Fruit fly (Drosophila melanogaster) whole organism, prepupa: ENCODE data around the gene CG15153.

Source experiments
- CG11294 ChIP-seq: fragments of 200-800 bp; sonication (Bioruptor generic); IDR thresholded peaks from 2 replicates; pipeline ENCODE4 v1.3.6; 2022; ENCODE audit warnings: missing biosample characterization, missing genetic modification characterization
- CG1621 ChIP-seq: fragments of 200-800 bp; sonication (Bioruptor generic); optimal IDR thresholded peaks from 3 replicates; lab custom pipeline; 2018; ENCODE audit warnings: missing biosample characterization, mild to moderate bottlenecking, missing genetic modification characterization
- CG16779 ChIP-seq: fragments of 200-800 bp; sonication (Bioruptor generic); optimal IDR thresholded peaks from 3 replicates; lab custom pipeline; 2017; ENCODE audit warnings: missing biosample characterization, mild to moderate bottlenecking, missing genetic modification characterization
- CG32006 ChIP-seq: fragments of 200-800 bp; sonication (Bioruptor generic); optimal IDR thresholded peaks from 3 replicates; lab custom pipeline; 2017; ENCODE audit warnings: missing biosample characterization, mild to moderate bottlenecking, missing genetic modification characterization
- CG34406 ChIP-seq: fragments of 200-800 bp; sonication (Bioruptor generic); optimal IDR thresholded peaks from 3 replicates; lab custom pipeline; 2016; ENCODE audit warnings: missing biosample characterization, missing genetic modification characterization
- CG3919 ChIP-seq: fragments of 200-800 bp; sonication (Bioruptor generic); optimal IDR thresholded peaks from 3 replicates; lab custom pipeline; 2016; ENCODE audit warnings: missing biosample characterization, missing genetic modification characterization
- CG6792 ChIP-seq: fragments of 200-800 bp; sonication (Bioruptor generic); optimal IDR thresholded peaks from 3 replicates; lab custom pipeline; 2016; ENCODE audit warnings: missing biosample characterization, missing genetic modification characterization
- CG6808 ChIP-seq: fragments of 200-800 bp; sonication (Bioruptor generic); optimal IDR thresholded peaks from 3 replicates; lab custom pipeline; 2017; ENCODE audit warnings: missing biosample characterization, missing genetic modification characterization, mild to moderate bottlenecking, moderate library complexity, missing genetic modification reagents
- CG6854 ChIP-seq: fragments of 200-800 bp; sonication (Bioruptor generic); optimal IDR thresholded peaks from 2 replicates; lab custom pipeline; 2017; ENCODE audit warnings: missing biosample characterization, mild to moderate bottlenecking, missing genetic modification characterization
- CG7368 ChIP-seq: fragments of 200-800 bp; sonication (Bioruptor generic); optimal IDR thresholded peaks from 3 replicates; lab custom pipeline; 2016; ENCODE audit warnings: missing biosample characterization, missing genetic modification characterization
- CG8119 ChIP-seq: fragments of 200-800 bp; sonication (Bioruptor generic); IDR thresholded peaks from 3 replicates; pipeline ENCODE4 v1.3.6; 2022; ENCODE audit warnings: missing biosample characterization, missing genetic modification characterization
- CG9139 ChIP-seq: fragments of 200-800 bp; sonication (Bioruptor generic); optimal IDR thresholded peaks from 3 replicates; lab custom pipeline; 2017; ENCODE audit warnings: missing biosample characterization, mild to moderate bottlenecking, missing genetic modification characterization
- Eip75B ChIP-seq: fragments of 200-800 bp; sonication (Bioruptor generic); optimal IDR thresholded peaks from 3 replicates; lab custom pipeline; 2016; ENCODE audit warnings: missing biosample characterization, missing genetic modification characterization
- Eip78C ChIP-seq: fragments of 200-800 bp; sonication (Bioruptor generic); peaks from one replicate; lab custom pipeline; 2016; ENCODE audit warnings: missing biosample characterization, missing genetic modification characterization
- Gug ChIP-seq: fragments of 200-800 bp; sonication (Bioruptor generic); IDR thresholded peaks from 2 replicates; pipeline ENCODE4 v1.3.6; 2022; ENCODE audit warnings: missing biosample characterization, missing genetic modification characterization
- Hr38 ChIP-seq: sonication (Bioruptor generic); optimal IDR thresholded peaks from 2 replicates; lab custom pipeline; 2016; ENCODE audit warnings: missing biosample characterization, missing genetic modification characterization
- Hr39 ChIP-seq: fragments of 200-800 bp; sonication (Bioruptor generic); optimal IDR thresholded peaks from 2 replicates; lab custom pipeline; 2016; ENCODE audit warnings: missing biosample characterization, missing genetic modification characterization
- Lpt ChIP-seq: fragments of 200-800 bp; sonication (Bioruptor generic); optimal IDR thresholded peaks from 3 replicates; lab custom pipeline; 2016; ENCODE audit warnings: missing biosample characterization, missing genetic modification characterization
- OdsH ChIP-seq: fragments of 200-800 bp; sonication (Bioruptor generic); optimal IDR thresholded peaks from 3 replicates; lab custom pipeline; 2016; ENCODE audit warnings: missing biosample characterization, missing genetic modification characterization
- achi ChIP-seq: fragments of 200-800 bp; sonication (Bioruptor generic); optimal IDR thresholded peaks from 3 replicates; lab custom pipeline; 2016; ENCODE audit warnings: missing biosample characterization, missing genetic modification characterization
- fkh ChIP-seq: fragments of 200-800 bp; sonication (Bioruptor generic); optimal IDR thresholded peaks from 3 replicates; lab custom pipeline; 2017; ENCODE audit warnings: missing biosample characterization, mild to moderate bottlenecking, missing genetic modification characterization, moderate library complexity
- lz ChIP-seq: fragments of 200-800 bp; sonication (Bioruptor generic); optimal IDR thresholded peaks from 3 replicates; lab custom pipeline; 2016; ENCODE audit warnings: missing biosample characterization, missing genetic modification characterization
- salr ChIP-seq, 2 experiments: fragments of 200-800 bp; sonication (Bioruptor generic); optimal IDR thresholded peaks; 3 replicates each; lab custom pipeline; 2016 to 2018; ENCODE audit warnings: missing biosample characterization in 2 of 2, missing genetic modification characterization in 2 of 2, mild to moderate bottlenecking in 1 of 2
- ss ChIP-seq, 2 experiments: fragments of 200-800 bp; sonication (Bioruptor generic); optimal IDR thresholded peaks; 2 replicates in 1 of 2; 3 replicates in 1 of 2; lab custom pipeline; 2017 to 2018; ENCODE audit warnings: mild to moderate bottlenecking in 2 of 2, missing biosample characterization in 2 of 2, missing genetic modification characterization in 2 of 2, moderate library complexity in 1 of 2
- svp ChIP-seq: fragments of 200-800 bp; sonication (Bioruptor generic); peaks from one replicate; lab custom pipeline; 2016; ENCODE audit warnings: missing biosample characterization, missing genetic modification characterization

The CG15153 gene

DNA sequence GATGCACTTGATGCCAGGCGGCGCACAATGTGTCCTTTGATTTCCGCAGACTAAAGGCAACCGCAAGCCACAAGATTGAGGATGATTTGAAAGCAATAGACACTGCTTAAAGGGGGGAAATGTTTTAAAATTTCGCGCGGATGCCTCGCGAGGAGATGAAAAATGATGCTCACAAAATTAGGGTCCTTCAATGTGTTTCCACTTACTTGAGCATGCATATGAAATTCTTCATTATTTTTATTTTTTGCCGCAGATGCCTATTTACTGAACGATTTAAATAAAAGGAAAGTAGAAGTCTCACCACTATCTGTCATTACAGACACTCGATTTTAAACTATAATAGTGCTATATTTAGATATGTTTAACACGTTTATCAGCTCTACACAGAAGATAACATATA, 4.2 kb upstream of the CG15153 start, which contains the start of gene Slc25A46b:
Gene Slc25A46b, plus strand, starts transcription at position 301 of the 400 bp plus-strand sequence.
- no peak for TF ChIP-seq CG8119 (GFP tag; lab: Robert Waterston, UW)

DNA sequence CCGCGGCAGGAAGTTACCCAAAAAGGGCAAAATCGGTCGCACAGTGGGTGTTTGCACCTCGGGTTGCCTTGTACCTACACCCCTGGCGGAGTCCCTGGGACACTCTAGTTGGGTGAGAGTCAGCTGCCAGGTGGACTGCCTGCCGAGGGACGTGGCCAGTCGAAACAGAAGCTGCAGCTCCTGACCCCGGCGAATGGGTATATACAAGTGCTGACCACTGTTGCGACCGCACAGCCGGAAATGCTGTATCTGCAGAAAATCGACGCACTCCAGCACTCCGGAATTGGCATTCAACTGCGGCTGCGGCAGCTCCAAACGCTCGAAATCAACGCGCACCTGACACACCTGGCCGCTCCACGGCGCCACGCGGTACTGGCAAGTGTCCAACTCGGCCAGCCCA, 351 bp downstream of the CG15153 start:
- TF ChIP-seq svp (no peak), Eip75B (GFP tag; lab: Kevin White, UChicago) (no peak), CG1621 (tag; lab: Kevin White, UChicago) (no peak), Gug (GFP tag; lab: Robert Waterston, UW) (no peak), achi (no peak), CG6792 (GFP tag; lab: Kevin White, UChicago) (no peak), Lpt (GFP tag; lab: Kevin White, UChicago) (no peak), CG6854 (GFP tag; lab: Kevin White, UChicago) (no peak), CG9139 (no peak)
- TF ChIP-seq, all 60 proteins: peak for 0

DNA sequence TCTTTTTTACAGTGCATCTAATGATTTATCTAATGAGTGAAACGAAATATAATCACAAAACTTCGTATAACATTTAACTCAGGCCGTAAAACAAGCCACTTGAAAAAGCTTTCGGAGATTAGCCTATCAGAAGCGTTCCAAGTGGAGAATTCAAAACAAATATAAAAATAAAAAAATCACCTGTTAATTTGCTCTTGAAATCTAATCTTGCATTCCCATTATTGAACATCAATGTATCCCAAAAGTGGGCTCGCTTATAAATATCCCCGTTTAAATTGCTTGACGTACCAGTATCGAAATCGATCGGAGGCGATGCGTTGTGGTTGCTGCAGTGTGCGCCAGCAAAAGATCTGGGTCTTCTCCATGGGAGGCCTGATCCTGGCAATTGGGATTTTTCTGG, 8.1 kb downstream of the CG15153 start, which contains the start of gene CG31741:
Gene CG31741, plus strand, starts transcription at position 301 of the 400 bp plus-strand sequence.
- TF ChIP-seq Lpt (GFP tag; lab: Kevin White, UChicago) (no peak), CG16779 (tag; lab: Kevin White, UChicago) (no peak), lz (GFP tag; lab: Kevin White, UChicago) (no peak)
- TF ChIP-seq, all 60 proteins: peak for 0

DNA sequence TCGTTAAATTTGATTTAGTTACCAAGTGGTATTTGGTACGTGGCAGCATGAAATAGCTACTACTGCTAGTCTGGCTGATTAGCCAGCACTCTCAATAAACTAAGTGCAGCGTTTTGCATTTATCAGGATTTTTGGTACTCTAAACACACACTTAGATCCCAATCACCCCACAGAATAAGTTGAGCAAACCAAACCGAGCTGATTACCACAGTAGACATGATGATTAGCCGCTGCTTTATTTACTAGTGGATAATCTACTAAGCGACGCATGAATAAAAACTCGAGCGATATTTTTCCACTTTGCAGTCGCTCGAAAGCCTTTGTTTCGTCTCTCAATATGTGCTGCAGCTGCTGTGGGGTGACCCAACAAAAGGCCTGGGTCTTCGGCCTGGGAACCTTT, 10.7 kb downstream of the CG15153 start, which contains the start of gene ninaD:
Gene ninaD, plus strand, starts transcription at position 301 of the 400 bp plus-strand sequence.
- TF ChIP-seq Eip78C (GFP tag; lab: Kevin White, UChicago) (no peak), CG34406 (GFP tag; lab: Kevin White, UChicago) (no peak), fkh (no peak), CG16779 (tag; lab: Kevin White, UChicago) (no peak), CG6808 (no peak), CG6792 (GFP tag; lab: Kevin White, UChicago) (no peak)

DNA sequence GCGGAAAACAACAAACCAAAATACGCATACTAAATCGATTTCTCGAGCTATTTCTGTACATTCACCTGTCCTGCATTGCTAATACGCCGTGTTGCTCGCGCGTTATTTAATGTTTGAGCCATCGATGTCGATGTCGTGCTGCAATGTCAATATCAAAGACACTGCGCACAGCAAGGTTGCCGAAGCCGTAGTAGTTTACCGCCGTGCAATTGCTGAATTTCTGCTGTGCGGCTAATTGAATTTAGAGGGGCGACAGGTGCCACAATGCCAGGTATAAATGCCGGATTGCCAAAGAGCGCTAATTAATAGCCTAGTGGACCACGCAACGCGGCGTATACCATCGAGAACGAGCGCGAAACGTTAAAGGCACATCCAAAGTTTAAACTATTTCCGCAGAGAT, 14.1 kb downstream of the CG15153 start, which contains the start of gene Arr1:
Gene Arr1, plus strand, starts transcription at position 301 of the 400 bp plus-strand sequence.
- no peak for TF ChIP-seq Eip75B (GFP tag; lab: Kevin White, UChicago)
- TF ChIP-seq, all 60 proteins: peak for 0

DNA sequence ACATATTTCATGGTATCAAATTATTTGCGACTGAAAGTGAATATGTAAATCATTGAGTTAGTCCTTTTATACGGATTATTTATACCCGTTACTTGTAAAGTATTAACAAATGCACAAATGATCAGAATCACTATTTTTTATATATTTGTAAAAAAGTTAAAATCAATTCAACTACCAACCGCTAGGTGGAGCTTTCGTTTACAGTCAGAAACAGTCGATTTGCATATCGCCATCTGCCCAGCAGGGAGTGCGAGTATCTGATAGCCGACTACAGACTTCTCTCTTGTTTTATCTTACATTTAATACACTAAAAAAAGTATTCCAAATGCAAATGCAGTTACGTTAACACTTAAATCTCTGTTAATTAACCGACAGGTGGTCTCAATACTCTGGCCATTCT, 24.8 kb downstream of the CG15153 start:
- TF ChIP-seq OdsH (GFP tag; lab: Kevin White, UChicago): no peak
- TF ChIP-seq CG7368: no peak
- no peak for TF ChIP-seq CG11294 (GFP tag; lab: Robert Waterston, UW)
- TF ChIP-seq fkh: no peak
- no peak for TF ChIP-seq Hr39 (GFP tag; lab: Kevin White, UChicago)
- no peak for TF ChIP-seq lz (GFP tag; lab: Kevin White, UChicago)
- TF ChIP-seq CG3919 (GFP tag; lab: Kevin White, UChicago): no peak
- TF ChIP-seq CG16779 (tag; lab: Kevin White, UChicago): no peak
- TF ChIP-seq CG9139: no peak
- no peak for TF ChIP-seq CG8119 (GFP tag; lab: Robert Waterston, UW)
- no peak for TF ChIP-seq Lpt (GFP tag; lab: Kevin White, UChicago)
- TF ChIP-seq ss (GFP tag; optimal IDR thresholded peaks at IDR 0.05; lab: Kevin White, UChicago): no peak
- no peak for TF ChIP-seq CG32006 (GFP tag; lab: Kevin White, UChicago)
- TF ChIP-seq CG34406 (GFP tag; lab: Kevin White, UChicago): no peak
- TF ChIP-seq salr (GFP tag; optimal IDR thresholded peaks at IDR 0.05; lab: Kevin White, UChicago): no peak
- no peak for TF ChIP-seq Hr38
- TF ChIP-seq CG6792 (GFP tag; lab: Kevin White, UChicago): no peak
